Fruit fly (Drosophila melanogaster): ENCODE measurements around the gene CG33688.

The CG33688 gene

dm6 chr3L:16203236-16203635 lies 4.2 kb downstream of the CG33688 start (continued):
- TF ChIP-seq sug (tag; optimal IDR thresholded peaks at IDR 0.05) (peak; percentile 57), gcm (GFP tag; optimal IDR thresholded peaks at IDR 0.05) (peak; percentile 16), CG11560 (tag; IDR thresholded peaks at IDR 0.05) (peak; percentile 60; the same call in 1 of the 3 replicates), bowl (GFP tag; IDR thresholded peaks at IDR 0.05) (peak; percentile 44; the same call in 1 of the 2 replicates), CG16779 (GFP tag; IDR thresholded peaks at IDR 0.05) (peak; percentile 87), CG15696 (tag; optimal IDR thresholded peaks at IDR 0.05) (peak; percentile 18), hth (optimal IDR thresholded peaks at IDR 0.05) (no peak), ac (GFP tag; optimal IDR thresholded peaks at IDR 0.05) (no peak), Sin3A (optimal IDR thresholded peaks at IDR 0.05) (no peak), Pdp1 (GFP tag; optimal IDR thresholded peaks at IDR 0.05) (peak; percentile 79 to 88), scrt (GFP tag; optimal IDR thresholded peaks at IDR 0.05) (peak; percentile 72), fd96Cb (tag; optimal IDR thresholded peaks at IDR 0.05) (peak; percentile 68), C15 (GFP tag; IDR thresholded peaks at IDR 0.05) (peak; percentile 45; the same call in 1 of the 3 replicates), Gsc (GFP tag; IDR thresholded peaks at IDR 0.05) (peak; percentile 44; the same call in 1 of the 2 replicates), hkb (optimal IDR thresholded peaks at IDR 0.05) (no peak), hkb (GFP tag; IDR thresholded peaks at IDR 0.05) (peak; percentile 81), CG17361 (GFP tag; IDR thresholded peaks at IDR 0.05) (peak; percentile 34; the same call in 1 of the 3 replicates), pum (GFP tag; optimal IDR thresholded peaks at IDR 0.05) (peak; percentile 63), HLH3B (GFP tag; IDR thresholded peaks at IDR 0.05) (peak; percentile 80), Chrac-16 (GFP tag; optimal IDR thresholded peaks at IDR 0.05) (peak; percentile 61), CG10959 (GFP tag; IDR thresholded peaks at IDR 0.05) (peak; percentile 47; the same call in 1 of the 2 replicates), CG10209 (GFP tag; optimal IDR thresholded peaks at IDR 0.05) (peak; percentile 79), crol (GFP tag; IDR thresholded peaks at IDR 0.05) (no peak), Meics (GFP tag; optimal IDR thresholded peaks at IDR 0.05) (peak; percentile 88), ranshi (GFP tag; IDR thresholded peaks at IDR 0.05) (peak; percentile 89), Kr (GFP tag; optimal IDR thresholded peaks at IDR 0.05) (no peak), cato (GFP tag; optimal IDR thresholded peaks at IDR 0.05; ENCODE audit: borderline replicate concordance) (peak; percentile 25), Dip3 (GFP tag; optimal IDR thresholded peaks at IDR 0.05) (peak; percentile 79), sima (GFP tag; optimal IDR thresholded peaks at IDR 0.05) (no peak), grau (tag; optimal IDR thresholded peaks at IDR 0.05) (peak; percentile 81), amos (GFP tag; IDR thresholded peaks at IDR 0.05; ENCODE audit: partially characterized antibody) (no peak), YL-1 (GFP tag; optimal IDR thresholded peaks at IDR 0.05) (no peak), vnd (GFP tag; IDR thresholded peaks at IDR 0.05; ENCODE audit: partially characterized antibody) (no peak), CrebB (tag; optimal IDR thresholded peaks at IDR 0.05) (peak; percentile 56), nau (GFP tag; optimal IDR thresholded peaks at IDR 0.05) (peak; percentile 61), CG7839 (tag; optimal IDR thresholded peaks at IDR 0.05) (peak; percentile 90), CG3838 (GFP tag; optimal IDR thresholded peaks at IDR 0.05) (no peak), CG9215 (GFP tag; IDR thresholded peaks at IDR 0.05) (no peak), Side (GFP tag; optimal IDR thresholded peaks at IDR 0.05) (peak; percentile 64), CG7745 (tag; optimal IDR thresholded peaks at IDR 0.05) (no peak), cg (GFP tag; optimal IDR thresholded peaks at IDR 0.05) (no peak), CG31388 (GFP tag; optimal IDR thresholded peaks at IDR 0.05) (peak; percentile 27), ssp (GFP tag; IDR thresholded peaks at IDR 0.05) (peak; percentile 47; the same call in 1 of the 2 replicates), zfh2 (GFP tag; optimal IDR thresholded peaks at IDR 0.05) (peak; percentile 81), luna (GFP tag; optimal IDR thresholded peaks at IDR 0.05) (peak; percentile 40), CG1602 (GFP tag; optimal IDR thresholded peaks at IDR 0.05) (peak; percentile 59), nmo (GFP tag; optimal IDR thresholded peaks at IDR 0.05) (peak; percentile 74), Ada2b (GFP tag; IDR thresholded peaks at IDR 0.05) (peak; percentile 87), cad (GFP tag; optimal IDR thresholded peaks at IDR 0.05) (no peak), Hmx (GFP tag; optimal IDR thresholded peaks at IDR 0.05) (peak; percentile 43), usp (GFP tag; optimal IDR thresholded peaks at IDR 0.05) (no peak), gro (GFP tag; optimal IDR thresholded peaks at IDR 0.05) (peak; percentile 91)

Data from whole organism, embryonic.